Fruit fly (Drosophila melanogaster) Kc167 (cell line): ENCODE measurements around the gene CG32700.

Experiments
- Myc ChIP-seq: fragments of >200 bp; optimal IDR thresholded peaks from 2 replicates; lab custom pipeline; 2017; ENCODE audit warnings: missing external identifiers
- Sin3A ChIP-seq: fragments of >200 bp; optimal IDR thresholded peaks from 2 replicates; lab custom pipeline; 2018; ENCODE audit warnings: missing external identifiers
- insv ChIP-seq: fragments of >200 bp; optimal IDR thresholded peaks from 3 replicates; lab custom pipeline; 2018; ENCODE audit warnings: missing external identifiers
- psq ChIP-seq: fragments of >200 bp; optimal IDR thresholded peaks from 2 replicates; lab custom pipeline; 2017; ENCODE audit warnings: missing external identifiers
- ttk ChIP-seq: sonication (Bioruptor generic); optimal IDR thresholded peaks from 2 replicates; lab custom pipeline; 2017; ENCODE audit warnings: missing external identifiers

DNA sequence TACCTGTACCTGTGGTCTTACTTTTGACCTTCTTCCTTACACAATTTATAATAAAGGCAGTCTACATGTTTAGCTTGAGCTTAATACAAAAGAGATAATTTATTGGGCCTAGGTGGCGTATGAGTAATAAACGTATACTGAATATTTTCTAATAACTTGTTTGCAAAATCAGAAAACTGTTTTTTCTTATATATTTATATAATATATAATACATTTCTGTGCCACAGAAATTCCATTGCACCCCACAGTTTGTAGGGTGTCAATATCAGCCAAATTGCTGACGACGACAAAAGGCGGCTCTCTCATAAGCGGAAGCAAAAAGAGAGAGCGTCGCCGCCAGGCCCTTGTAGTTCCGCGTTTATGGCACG lies 34.3 kb upstream of the CG32700 start:
- TF ChIP-seq psq (no peak), Myc (lab: Kevin White, UChicago) (no peak), insv (lab: Kevin White, UChicago) (no peak), ttk (no peak), Sin3A (lab: Kevin White, UChicago) (no peak)
